Worm (Caenorhabditis elegans) whole organism, L2 larva: ENCODE measurements around the gene klp-19.
A peak's percentile ranks its signal among the peaks of the same experiment; 100 is the strongest.

Source experiments
- ama-1 ChIP-seq: fragments of 150-350 bp; optimal IDR thresholded peaks from 2 replicates; lab custom pipeline; 2018; ENCODE audit warnings: inconsistent platforms
- blmp-1 ChIP-seq: sonication (generic microtip); optimal IDR thresholded peaks from 2 replicates; lab custom pipeline; 2017; ENCODE audit warnings: missing genetic modification characterization, mild to moderate bottlenecking, missing compliant biosample characterization, antibody characterized with exemption, moderate library complexity; ENCODE audit not compliant: insufficient read depth
- dmd-4 ChIP-seq: sonication (generic microtip); optimal IDR thresholded peaks from 2 replicates; lab custom pipeline; 2017; ENCODE audit warnings: missing biosample characterization, missing genetic modification characterization
- fos-1 ChIP-seq: fragments of 150-350 bp; optimal IDR thresholded peaks from 2 replicates; lab custom pipeline; 2014; ENCODE audit warnings: missing biosample characterization, missing genetic modification characterization
- lin-39 ChIP-seq: fragments of 150-350 bp; optimal IDR thresholded peaks from 2 replicates; lab custom pipeline; 2014; ENCODE audit warnings: missing biosample characterization, missing genetic modification reagents, missing genetic modification characterization
- mbf-1 ChIP-seq: sonication (generic microtip); optimal IDR thresholded peaks from 2 replicates; lab custom pipeline; 2017; ENCODE audit warnings: missing biosample characterization, missing genetic modification characterization
- mdl-1 ChIP-seq, 2 experiments: fragments of 150-350 bp in 1 of 2; sonication (generic microtip) in 1 of 2; optimal IDR thresholded peaks; 2 replicates each; lab custom pipeline; 2017; ENCODE audit warnings: missing biosample characterization in 2 of 2, missing genetic modification characterization in 2 of 2
- nhr-21 ChIP-seq: fragments of 150-350 bp; optimal IDR thresholded peaks from 2 replicates; lab custom pipeline; 2014; ENCODE audit warnings: missing biosample characterization, missing genetic modification characterization
- nhr-237 ChIP-seq: fragments of 150-350 bp; optimal IDR thresholded peaks from 2 replicates; lab custom pipeline; 2014; ENCODE audit warnings: missing biosample characterization, missing genetic modification characterization
- nhr-6 ChIP-seq: fragments of 150-350 bp; optimal IDR thresholded peaks from 2 replicates; lab custom pipeline; 2014; ENCODE audit warnings: missing biosample characterization, missing genetic modification characterization
- nhr-77 ChIP-seq: fragments of 150-350 bp; optimal IDR thresholded peaks from 2 replicates; lab custom pipeline; 2014; ENCODE audit warnings: missing biosample characterization, missing genetic modification characterization
- skn-1 ChIP-seq: sonication (generic microtip); optimal IDR thresholded peaks from 2 replicates; lab custom pipeline; 2017; ENCODE audit warnings: missing biosample characterization, missing genetic modification characterization
- snpc-4 ChIP-seq: fragments of 150-350 bp; optimal IDR thresholded peaks from 2 replicates; lab custom pipeline; 2014; ENCODE audit warnings: missing biosample characterization, missing genetic modification characterization
- unc-62 ChIP-seq: fragments of 150-350 bp; optimal IDR thresholded peaks from 2 replicates; lab custom pipeline; 2014; ENCODE audit warnings: missing biosample characterization, missing genetic modification reagents, missing genetic modification characterization

- TF ChIP-seq nhr-237 (tag; lab: Kevin White, UChicago) (no peak), nhr-21 (tag; lab: Kevin White, UChicago) (peak; percentile 77), nhr-6 (peak; percentile 43), skn-1 (tag; lab: Kevin White, UChicago) (peak; percentile 39), mdl-1 (tag; optimal IDR thresholded peaks at IDR 0.05; lab: Kevin White, UChicago) (no peak), fos-1 (tag; lab: Kevin White, UChicago) (peak; percentile 39), lin-39 (tag; lab: Kevin White, UChicago) (no peak), ama-1 (lab: Kevin White, UChicago) (no peak), dmd-4 (no peak), blmp-1 (tag; lab: Kevin White, UChicago) (peak; percentile 14), unc-62 (GFP tag; lab: Kevin White, UChicago) (no peak), mbf-1 (tag; lab: Kevin White, UChicago) (no peak), snpc-4 (no peak), nhr-77 (tag; lab: Kevin White, UChicago) (peak; percentile 8)
These were observed 38.2 kb downstream of the klp-19 start, which contains the start of gene cpf-2 for ce11 chrIII:13268856-13269255.
